Fruit fly (Drosophila melanogaster) whole organism, prepupa: ENCODE measurements around the gene Hibch.

Experiments
- CG10669 ChIP-seq: fragments of 200-800 bp; sonication (Bioruptor generic); optimal IDR thresholded peaks from 3 replicates; lab custom pipeline; 2018; ENCODE audit warnings: missing biosample characterization, mild to moderate bottlenecking, missing genetic modification characterization, moderate library complexity
- CG3032 ChIP-seq: fragments of 200-800 bp; optimal IDR thresholded peaks from 2 replicates; lab custom pipeline; 2019; ENCODE audit warnings: missing biosample characterization, mild to moderate bottlenecking, missing genetic modification characterization, moderate library complexity
- CG32006 ChIP-seq: fragments of 200-800 bp; sonication (Bioruptor generic); optimal IDR thresholded peaks from 3 replicates; lab custom pipeline; 2017; ENCODE audit warnings: missing biosample characterization, mild to moderate bottlenecking, missing genetic modification characterization
- CG6854 ChIP-seq: fragments of 200-800 bp; sonication (Bioruptor generic); optimal IDR thresholded peaks from 2 replicates; lab custom pipeline; 2017; ENCODE audit warnings: missing biosample characterization, mild to moderate bottlenecking, missing genetic modification characterization
- CG7368 ChIP-seq: fragments of 200-800 bp; sonication (Bioruptor generic); optimal IDR thresholded peaks from 3 replicates; lab custom pipeline; 2016; ENCODE audit warnings: missing biosample characterization, missing genetic modification characterization
- Sox102F ChIP-seq: fragments of 200-800 bp; sonication (Bioruptor generic); optimal IDR thresholded peaks from 2 replicates; lab custom pipeline; 2016; ENCODE audit warnings: missing biosample characterization, mild to moderate bottlenecking, missing genetic modification characterization
- cyc ChIP-seq: fragments of 200-800 bp; sonication (Bioruptor generic); optimal IDR thresholded peaks from 3 replicates; lab custom pipeline; 2016; ENCODE audit warnings: missing biosample characterization, missing genetic modification characterization
- esn ChIP-seq: fragments of 200-800 bp; sonication (Bioruptor generic); optimal IDR thresholded peaks from 2 replicates; lab custom pipeline; 2016; ENCODE audit warnings: missing biosample characterization, mild to moderate bottlenecking, missing genetic modification characterization, moderate library complexity
- lz ChIP-seq: fragments of 200-800 bp; sonication (Bioruptor generic); optimal IDR thresholded peaks from 3 replicates; lab custom pipeline; 2016; ENCODE audit warnings: missing biosample characterization, missing genetic modification characterization
- net ChIP-seq: fragments of 200-800 bp; sonication (Bioruptor generic); optimal IDR thresholded peaks from 3 replicates; lab custom pipeline; 2016; ENCODE audit warnings: missing biosample characterization, missing genetic modification characterization

DNA sequence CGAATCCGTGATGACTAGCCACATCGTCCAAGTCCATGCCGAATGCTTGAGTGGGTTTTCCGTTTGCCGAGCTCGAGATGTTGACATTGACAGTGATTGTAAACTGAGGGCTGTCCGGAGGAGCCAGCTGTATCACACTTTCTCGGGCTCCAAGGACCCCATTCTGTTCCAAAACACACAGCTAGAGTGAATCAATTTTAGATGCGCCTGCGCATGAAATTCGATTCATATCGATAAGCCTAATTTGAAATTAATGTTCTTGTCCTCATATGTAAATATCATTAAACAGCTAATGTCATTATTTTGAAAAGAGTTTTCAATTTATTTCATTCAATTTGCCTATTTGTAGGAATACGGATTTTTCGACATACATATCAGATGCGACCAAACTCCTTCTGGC, 12.7 kb downstream of the Hibch start, which contains the start of gene CG14868:
- no peak for TF ChIP-seq CG7368 (GFP tag; lab: Kevin White, UChicago)
- TF ChIP-seq CG6854 (GFP tag; lab: Kevin White, UChicago): no peak
- no peak for TF ChIP-seq CG32006 (GFP tag; lab: Kevin White, UChicago)
- no peak for TF ChIP-seq net (GFP tag; lab: Kevin White, UChicago)
- TF ChIP-seq CG10669 (GFP tag; lab: Kevin White, UChicago): no peak
- TF ChIP-seq esn (GFP tag; lab: Kevin White, UChicago): no peak
- no peak for TF ChIP-seq cyc
- no peak for TF ChIP-seq Sox102F (GFP tag; lab: Kevin White, UChicago)
- no peak for TF ChIP-seq CG3032 (tag; lab: Kevin White, UChicago)
- TF ChIP-seq lz (GFP tag; lab: Kevin White, UChicago): no peak
